Fruit fly (Drosophila melanogaster): ENCODE results near the gene Hyls1.

- no peak for TF ChIP-seq ab (GFP tag; optimal IDR thresholded peaks at IDR 0.05)
- peak; percentile 37 for TF ChIP-seq sqz (GFP tag; optimal IDR thresholded peaks at IDR 0.05)
Observed at dm6 chr2L:16357865-16358264, 5.4 kb upstream of the Hyls1 start.
